Worm (Caenorhabditis elegans): ENCODE results near the gene C55C3.6.

The C55C3.6 gene

ce11 chrIV:5650761-5651332 is 32.1 kb upstream of the C55C3.6 start:
- TF ChIP-seq alr-1 (tag; optimal IDR thresholded peaks at IDR 0.05; ENCODE audit: borderline replicate concordance) = no peak
- TF ChIP-seq nhr-237 (tag; optimal IDR thresholded peaks at IDR 0.05) = no peak
- no peak for TF ChIP-seq ama-1 (optimal IDR thresholded peaks at IDR 0.05)
- TF ChIP-seq mep-1 (tag; optimal IDR thresholded peaks at IDR 0.05) = no peak
- peak; percentile 25 for TF ChIP-seq nhr-85 (tag)
- TF ChIP-seq lin-15B (tag; optimal IDR thresholded peaks at IDR 0.05) = no peak
- TF ChIP-seq nhr-28 (tag; optimal IDR thresholded peaks at IDR 0.05) = no peak
- no peak for TF ChIP-seq lin-13 (GFP tag; optimal IDR thresholded peaks at IDR 0.05)
- peak; percentile 22 for TF ChIP-seq ceh-8 (GFP tag; optimal IDR thresholded peaks at IDR 0.05)
- peak; percentile 21 for TF ChIP-seq aly-2 (tag; optimal IDR thresholded peaks at IDR 0.05)

ce11 chrIV:5652811-5653483 is 30.0 kb upstream of the C55C3.6 start:
- TF ChIP-seq efl-1 (optimal IDR thresholded peaks at IDR 0.05) (no peak), efl-1 (GFP tag; optimal IDR thresholded peaks at IDR 0.05 in 1 of 2) (peak in 1 of 2 experiments; percentile 85), mef-2 (tag; optimal IDR thresholded peaks at IDR 0.05) (no peak)

- TF ChIP-seq skn-1 (tag; optimal IDR thresholded peaks at IDR 0.05) (no peak), rnt-1 (tag; optimal IDR thresholded peaks at IDR 0.05) (no peak), lin-13 (GFP tag; optimal IDR thresholded peaks at IDR 0.05) (no peak), nhr-20 (tag; optimal IDR thresholded peaks at IDR 0.05) (no peak), unc-62 (GFP tag; optimal IDR thresholded peaks at IDR 0.05) (no peak), efl-1 (optimal IDR thresholded peaks at IDR 0.05) (no peak), efl-1 (GFP tag; optimal IDR thresholded peaks at IDR 0.05 in 1 of 2) (no peak), ceh-8 (GFP tag; optimal IDR thresholded peaks at IDR 0.05) (no peak), nhr-76 (tag; optimal IDR thresholded peaks at IDR 0.05) (no peak), sptf-1 (tag; optimal IDR thresholded peaks at IDR 0.05) (no peak), jun-1 (tag; optimal IDR thresholded peaks at IDR 0.05) (no peak), zip-4 (GFP tag; optimal IDR thresholded peaks at IDR 0.05) (no peak), egl-13 (tag; optimal IDR thresholded peaks at IDR 0.05) (no peak), lin-15B (tag; optimal IDR thresholded peaks at IDR 0.05) (no peak), nhr-28 (tag; optimal IDR thresholded peaks at IDR 0.05) (no peak), pqm-1 (tag; optimal IDR thresholded peaks at IDR 0.05) (no peak), unc-86 (tag; optimal IDR thresholded peaks at IDR 0.05) (no peak), vab-15 (tag; optimal IDR thresholded peaks at IDR 0.05) (no peak)
These were observed 29.3 kb upstream of the C55C3.6 start, which contains the start of gene clec-178 for ce11 chrIV:5653649-5654048. Gene clec-178, plus strand, starts transcription at chrIV:5653949.

- TF ChIP-seq lin-35 (GFP tag; optimal IDR thresholded peaks at IDR 0.05) = peak in 1 of 2 experiments; percentile 0
- TF ChIP-seq elt-2 (tag; optimal IDR thresholded peaks at IDR 0.05) = peak; percentile 58
- no peak for TF ChIP-seq nhr-19 (GFP tag; conservative IDR thresholded peaks at IDR 0.05)
- no peak for TF ChIP-seq ces-1 (GFP tag; optimal IDR thresholded peaks at IDR 0.05)
- peak; percentile 22 for TF ChIP-seq lin-14 (GFP tag; optimal IDR thresholded peaks at IDR 0.05)
- TF ChIP-seq nhr-71 (tag; optimal IDR thresholded peaks at IDR 0.05) = peak; percentile 10
- peak; percentile 11 for TF ChIP-seq pqm-1 (tag; optimal IDR thresholded peaks at IDR 0.05)
These were observed 28.8 kb upstream of the C55C3.6 start for ce11 chrIV:5654203-5654602.

- TF ChIP-seq nhr-85 (tag) (peak; percentile 40), ztf-4 (tag; optimal IDR thresholded peaks at IDR 0.05) (no peak)
These were observed 28.3 kb upstream of the C55C3.6 start for ce11 chrIV:5654693-5655092.

ce11 chrIV:5655966-5656389 is 27.0 kb upstream of the C55C3.6 start:
- TF ChIP-seq nhr-47 (tag; optimal IDR thresholded peaks at IDR 0.05) (peak; percentile 34), ama-1 (optimal IDR thresholded peaks at IDR 0.05) (no peak), swsn-7 (tag; optimal IDR thresholded peaks at IDR 0.05) (peak; percentile 32), C16A3.4 (tag; optimal IDR thresholded peaks at IDR 0.05) (peak; percentile 41), blmp-1 (tag; optimal IDR thresholded peaks at IDR 0.05) (peak; percentile 59), aly-2 (tag; optimal IDR thresholded peaks at IDR 0.05) (no peak), zag-1 (tag; optimal IDR thresholded peaks at IDR 0.05) (no peak), efl-1 (optimal IDR thresholded peaks at IDR 0.05) (peak; percentile 30 to 70), efl-1 (GFP tag; optimal IDR thresholded peaks at IDR 0.05 in 1 of 2) (peak; percentile 74 to 98), lin-14 (GFP tag; optimal IDR thresholded peaks at IDR 0.05) (peak; percentile 84), snu-23 (GFP tag; optimal IDR thresholded peaks at IDR 0.05) (peak; percentile 79), nhr-20 (tag; optimal IDR thresholded peaks at IDR 0.05) (peak; percentile 84), ceh-82 (tag; optimal IDR thresholded peaks at IDR 0.05) (peak in 2 of 3 experiments; percentile 37 to 54), lin-15B (tag; optimal IDR thresholded peaks at IDR 0.05) (peak; percentile 72), grh-1 (GFP tag; IDR thresholded peaks at IDR 0.05) (peak; percentile 48; the same call in 1 of the 2 replicates), nhr-77 (tag; optimal IDR thresholded peaks at IDR 0.05) (peak; percentile 51), mep-1 (tag; optimal IDR thresholded peaks at IDR 0.05) (peak; percentile 80), nhr-71 (tag; optimal IDR thresholded peaks at IDR 0.05) (peak; percentile 79), lin-35 (GFP tag; optimal IDR thresholded peaks at IDR 0.05) (peak; percentile 73 to 84)
